Worm (Caenorhabditis elegans): Measurements from ENCODE around the gene F46F2.5.

Gene F46F2.5

ce11 chrX:15222789-15223188 is 39.7 kb upstream of the F46F2.5 start:
- TF ChIP-seq nhr-28 (tag; optimal IDR thresholded peaks at IDR 0.05) = no peak
- TF ChIP-seq ces-1 (GFP tag; optimal IDR thresholded peaks at IDR 0.05) = no peak
- TF ChIP-seq unc-120 (tag; optimal IDR thresholded peaks at IDR 0.05; ENCODE audit: poor library complexity, severe bottlenecking) = no peak
- TF ChIP-seq blmp-1 (tag; optimal IDR thresholded peaks at IDR 0.05) = no peak
- TF ChIP-seq ceh-83 (GFP tag; optimal IDR thresholded peaks at IDR 0.05) = no peak
- no peak for TF ChIP-seq lsy-2 (tag; optimal IDR thresholded peaks at IDR 0.05)

ce11 chrX:15224128-15224527 is 38.4 kb upstream of the F46F2.5 start:
- no peak for TF ChIP-seq mls-2 (tag; optimal IDR thresholded peaks at IDR 0.05)
- peak; percentile 31 for TF ChIP-seq hlh-1 (tag; optimal IDR thresholded peaks at IDR 0.05)
- peak; percentile 72 for TF ChIP-seq unc-62 (GFP tag; optimal IDR thresholded peaks at IDR 0.05)

ce11 chrX:15225180-15225724 is 37.3 kb upstream of the F46F2.5 start:
- TF ChIP-seq zip-8 (tag; optimal IDR thresholded peaks at IDR 0.05) (no peak), ces-1 (GFP tag; optimal IDR thresholded peaks at IDR 0.05) (peak; percentile 69), unc-62 (GFP tag; optimal IDR thresholded peaks at IDR 0.05) (no peak), elt-3 (tag; optimal IDR thresholded peaks at IDR 0.05) (no peak), unc-120 (tag; optimal IDR thresholded peaks at IDR 0.05; ENCODE audit: poor library complexity, severe bottlenecking) (no peak), lin-32 (GFP tag; optimal IDR thresholded peaks at IDR 0.05) (no peak)

- TF ChIP-seq lsy-2 (tag; optimal IDR thresholded peaks at IDR 0.05) = no peak
- no peak for TF ChIP-seq blmp-1 (tag; optimal IDR thresholded peaks at IDR 0.05)
- no peak for TF ChIP-seq unc-120 (tag; optimal IDR thresholded peaks at IDR 0.05; ENCODE audit: poor library complexity, severe bottlenecking)
- no peak for TF ChIP-seq nhr-237 (tag; optimal IDR thresholded peaks at IDR 0.05)
- TF ChIP-seq elt-3 (tag; optimal IDR thresholded peaks at IDR 0.05) = no peak
- no peak for TF ChIP-seq M03D4.4 (tag; optimal IDR thresholded peaks at IDR 0.05)
- TF ChIP-seq ceh-39 (tag; optimal IDR thresholded peaks at IDR 0.05) = no peak
- TF ChIP-seq elt-1 (tag; optimal IDR thresholded peaks at IDR 0.05; ENCODE audit: borderline replicate concordance, insufficient read depth) = no peak
Measured at ce11 chrX:15229174-15229573, 33.3 kb upstream of the F46F2.5 start.

ce11 chrX:15230394-15230968 is 32.0 kb upstream of the F46F2.5 start, which contains the start of gene H03A11.2:
Gene H03A11.2, minus strand, starts transcription at chrX:15230645.
- TF ChIP-seq ham-2 (GFP tag; optimal IDR thresholded peaks at IDR 0.05) = no peak
- no peak for TF ChIP-seq elt-3 (tag; optimal IDR thresholded peaks at IDR 0.05)
- no peak for TF ChIP-seq pha-4 (tag; optimal IDR thresholded peaks at IDR 0.05)

ce11 chrX:15231800-15232199 is 30.7 kb upstream of the F46F2.5 start:
- TF ChIP-seq drap-1 (GFP tag; optimal IDR thresholded peaks at IDR 0.05) = no peak
- no peak for TF ChIP-seq nhr-12 (tag; optimal IDR thresholded peaks at IDR 0.05)
- TF ChIP-seq zip-8 (tag; optimal IDR thresholded peaks at IDR 0.05) = no peak
- no peak for TF ChIP-seq sptf-1 (tag; optimal IDR thresholded peaks at IDR 0.05)
- no peak for TF ChIP-seq lin-13 (tag; optimal IDR thresholded peaks at IDR 0.05)
- TF ChIP-seq ztf-11 (tag; optimal IDR thresholded peaks at IDR 0.05) = no peak
- no peak for TF ChIP-seq ceh-83 (GFP tag; optimal IDR thresholded peaks at IDR 0.05)
- no peak for TF ChIP-seq sem-2 (GFP tag; optimal IDR thresholded peaks at IDR 0.05)
- TF ChIP-seq nhr-2 (tag; optimal IDR thresholded peaks at IDR 0.05) = no peak
- TF ChIP-seq mls-2 (tag; optimal IDR thresholded peaks at IDR 0.05) = no peak
- TF ChIP-seq unc-39 (tag; optimal IDR thresholded peaks at IDR 0.05) = no peak
- TF ChIP-seq unc-120 (tag; optimal IDR thresholded peaks at IDR 0.05; ENCODE audit: poor library complexity, severe bottlenecking) = no peak
- TF ChIP-seq unc-62 (GFP tag; optimal IDR thresholded peaks at IDR 0.05) = no peak
- no peak for TF ChIP-seq ham-2 (GFP tag; optimal IDR thresholded peaks at IDR 0.05)
- no peak for TF ChIP-seq flh-1 (GFP tag; optimal IDR thresholded peaks at IDR 0.05)
- TF ChIP-seq nhr-28 (tag; optimal IDR thresholded peaks at IDR 0.05) = no peak
- no peak for TF ChIP-seq cnd-1 (tag; optimal IDR thresholded peaks at IDR 0.05)
- no peak for TF ChIP-seq pha-4 (tag; optimal IDR thresholded peaks at IDR 0.05)
